5 worm cellular contexts compared by ENCODE assay signal in genomic region chrIII:612759-613158, ce11.
A peak's percentile ranks its signal among the peaks of the same experiment; 100 is the strongest.
TF ChIP-seq lines count a peak whose summit lies in the region.

No protein-coding gene starts in this region.

TF ChIP-seq in whole organism, L1 larva, 84 proteins besides CTCF, POLR2A, EP300 and RAD21:
- TF ChIP-seq lin-14 (GFP tag; optimal IDR thresholded peaks at IDR 0.05; lab: Kevin White, UChicago): peak; percentile 57
- TF ChIP-seq efl-1 (optimal IDR thresholded peaks at IDR 0.05; lab: Kevin White, UChicago): no peak
- peak in 1 of 2 experiments; percentile 2 for TF ChIP-seq efl-1 (GFP tag; optimal IDR thresholded peaks at IDR 0.05 in 1 of 2; lab: Kevin White, UChicago)
- TF ChIP-seq ces-1 (GFP tag; optimal IDR thresholded peaks at IDR 0.05; lab: Kevin White, UChicago): peak; percentile 21
- peak; percentile 55 for TF ChIP-seq nhr-85 (tag; lab: Kevin White, UChicago)
- TF ChIP-seq nhr-12 (tag; optimal IDR thresholded peaks at IDR 0.05; lab: Kevin White, UChicago): no peak
TF ChIP-seq in whole organism, L1 larva: peak in this region for 4.

TF ChIP-seq in whole organism, L2 larva, 48 proteins besides CTCF, POLR2A, EP300 and RAD21:
- TF ChIP-seq nhr-21 (tag; optimal IDR thresholded peaks at IDR 0.05; lab: Kevin White, UChicago) (no peak), crh-2 (tag; optimal IDR thresholded peaks at IDR 0.05; lab: Kevin White, UChicago) (peak; percentile 4), sem-4 (tag; optimal IDR thresholded peaks at IDR 0.05; lab: Kevin White, UChicago) (no peak), Y55F3AM.14 (GFP tag; optimal IDR thresholded peaks at IDR 0.05; lab: Kevin White, UChicago) (no peak)

TF ChIP-seq in whole organism, L4 larva, 104 proteins besides CTCF, POLR2A, EP300 and RAD21:
- peak; percentile 81 for TF ChIP-seq aha-1 (tag; lab: Kevin White, UChicago)
- TF ChIP-seq skn-1 (tag; optimal IDR thresholded peaks at IDR 0.05; lab: Kevin White, UChicago): no peak
- TF ChIP-seq spr-3 (GFP tag; optimal IDR thresholded peaks at IDR 0.05; lab: Kevin White, UChicago): no peak
- TF ChIP-seq unc-62 (GFP tag; optimal IDR thresholded peaks at IDR 0.05 in 1 of 2; lab: Kevin White, UChicago): peak in 1 of 2 experiments; percentile 66
- TF ChIP-seq unc-62 (tag; optimal IDR thresholded peaks at IDR 0.05; lab: Kevin White, UChicago): no peak

TF ChIP-seq in whole organism, late embryonic, 69 proteins besides CTCF, POLR2A, EP300 and RAD21:
- TF ChIP-seq unc-42 (tag; optimal IDR thresholded peaks at IDR 0.05; lab: Kevin White, UChicago) (peak; percentile 77), pat-9 (tag; optimal IDR thresholded peaks at IDR 0.05; lab: Kevin White, UChicago) (no peak)
TF ChIP-seq in whole organism, late embryonic: peak in this region for 1.

TF ChIP-seq in whole organism, mixed stage, embryonic, 35 proteins besides CTCF, POLR2A, EP300 and RAD21:
- TF ChIP-seq elt-1 (tag; optimal IDR thresholded peaks at IDR 0.05; lab: Kevin White, UChicago; ENCODE audit: borderline replicate concordance, insufficient read depth) (no peak), ces-1 (GFP tag; optimal IDR thresholded peaks at IDR 0.05; lab: Kevin White, UChicago) (peak; percentile 53)
TF ChIP-seq in whole organism, mixed stage, embryonic: peak in this region for 1.

Comparison
In these comparisons a context has a peak if more than half of its experiments do, and no peak if none do; other contexts are left out.
1. Of the 29 proteins assayed by ChIP-seq in both whole organism, L4 larva and whole organism, L1 larva: peak only in whole organism, L4 larva: aha-1; only in whole organism, L1 larva: ces-1; in both: none; in neither: 26; mixed calls (peak in some experiments, not most) for 1.